Fruit fly (Drosophila melanogaster): ENCODE data around the gene Aladin.
A peak's percentile ranks its signal among the peaks of the same experiment; 100 is the strongest.

Gene Aladin

dm6 chrX:9251212-9251877 lies 21.9 kb upstream of the Aladin start (continued):
- TF ChIP-seq Gug (GFP tag; IDR thresholded peaks at IDR 0.05) (peak; percentile 58), dac (GFP tag; optimal IDR thresholded peaks at IDR 0.05) (peak; percentile 17), net (GFP tag; optimal IDR thresholded peaks at IDR 0.05) (peak; percentile 53), cyc (GFP tag; optimal IDR thresholded peaks at IDR 0.05) (peak; percentile 73), topi (GFP tag; optimal IDR thresholded peaks at IDR 0.05) (peak; percentile 72), dsx (GFP tag; optimal IDR thresholded peaks at IDR 0.05; ENCODE audit: poor library complexity, severe bottlenecking) (peak; percentile 51), salr (GFP tag; optimal IDR thresholded peaks at IDR 0.05) (peak; percentile 8 to 77), pdm3 (GFP tag; optimal IDR thresholded peaks at IDR 0.05) (peak; percentile 73), CG10631 (GFP tag; optimal IDR thresholded peaks at IDR 0.05) (peak; percentile 49), fd59A (GFP tag; optimal IDR thresholded peaks at IDR 0.05) (peak; percentile 47), Smox (GFP tag; optimal IDR thresholded peaks at IDR 0.05) (peak; percentile 64), Sox14 (GFP tag; optimal IDR thresholded peaks at IDR 0.05) (peak; percentile 92), CG8632 (GFP tag; optimal IDR thresholded peaks at IDR 0.05) (peak; percentile 56), CG7368 (GFP tag; optimal IDR thresholded peaks at IDR 0.05) (peak; percentile 65), CG11294 (GFP tag; IDR thresholded peaks at IDR 0.05) (peak; percentile 31; the same call in 1 of the 2 replicates), CG1621 (tag; optimal IDR thresholded peaks at IDR 0.05) (peak; percentile 56), lz (GFP tag; optimal IDR thresholded peaks at IDR 0.05) (peak; percentile 85), CG8119 (GFP tag; IDR thresholded peaks at IDR 0.05) (peak; percentile 30; the same call in 2 of the 3 replicates), Ets96B (tag; optimal IDR thresholded peaks at IDR 0.05) (peak; percentile 51), Eip93F (GFP tag; optimal IDR thresholded peaks at IDR 0.05) (no peak)

dm6 chrX:9252051-9252708 lies 21.0 kb upstream of the Aladin start:
- TF ChIP-seq CG6163 (GFP tag; IDR thresholded peaks at IDR 0.05): peak; percentile 57; the same call in 2 of the 3 replicates
- TF ChIP-seq Blimp-1 (GFP tag; optimal IDR thresholded peaks at IDR 0.05): no peak
- no peak for TF ChIP-seq CG3032 (tag; optimal IDR thresholded peaks at IDR 0.05)
- no peak for TF ChIP-seq CG31627 (GFP tag; optimal IDR thresholded peaks at IDR 0.05)
- TF ChIP-seq CG8632 (GFP tag; optimal IDR thresholded peaks at IDR 0.05): peak; percentile 1
- no peak for TF ChIP-seq Ets21C (GFP tag; optimal IDR thresholded peaks at IDR 0.05)
- no peak for TF ChIP-seq CG8319 (GFP tag; optimal IDR thresholded peaks at IDR 0.05)
- no peak for TF ChIP-seq CG6792 (GFP tag; optimal IDR thresholded peaks at IDR 0.05)
- no peak for TF ChIP-seq CG3919 (GFP tag; optimal IDR thresholded peaks at IDR 0.05)
- TF ChIP-seq Sox102F (GFP tag; optimal IDR thresholded peaks at IDR 0.05): no peak
- TF ChIP-seq net (GFP tag; optimal IDR thresholded peaks at IDR 0.05): no peak
- no peak for TF ChIP-seq Met (GFP tag; optimal IDR thresholded peaks at IDR 0.05)
- peak; percentile 53 for TF ChIP-seq Eip78C (GFP tag)
- TF ChIP-seq Hr4 (GFP tag; optimal IDR thresholded peaks at IDR 0.05): no peak
- no peak for TF ChIP-seq CG4318 (GFP tag; optimal IDR thresholded peaks at IDR 0.05)
- TF ChIP-seq svp (GFP tag): peak; percentile 68
- no peak for TF ChIP-seq CG11902 (GFP tag; optimal IDR thresholded peaks at IDR 0.05)
- TF ChIP-seq dsx (GFP tag; optimal IDR thresholded peaks at IDR 0.05; ENCODE audit: poor library complexity, severe bottlenecking): peak; percentile 13
- TF ChIP-seq CG11294 (GFP tag; IDR thresholded peaks at IDR 0.05): peak; percentile 27; the same call in 1 of the 2 replicates
- TF ChIP-seq CG9139 (GFP tag; optimal IDR thresholded peaks at IDR 0.05): peak; percentile 46
- TF ChIP-seq fd85E (GFP tag; optimal IDR thresholded peaks at IDR 0.05): no peak
- TF ChIP-seq CG16779 (tag; optimal IDR thresholded peaks at IDR 0.05): no peak
- TF ChIP-seq CG11762 (GFP tag; optimal IDR thresholded peaks at IDR 0.05; ENCODE audit: insufficient read depth): no peak
- peak; percentile 9 for TF ChIP-seq dac (GFP tag; optimal IDR thresholded peaks at IDR 0.05)
- TF ChIP-seq CG6808 (GFP tag; optimal IDR thresholded peaks at IDR 0.05): peak; percentile 34
- peak; percentile 42 for TF ChIP-seq CG1621 (tag; optimal IDR thresholded peaks at IDR 0.05)
- no peak; the same call in 1 of the 2 replicates for TF ChIP-seq Gug (GFP tag; IDR thresholded peaks at IDR 0.05)
- TF ChIP-seq CG8119 (GFP tag; IDR thresholded peaks at IDR 0.05): peak; percentile 45
- TF ChIP-seq fd59A (GFP tag; optimal IDR thresholded peaks at IDR 0.05): no peak
- peak; percentile 12 for TF ChIP-seq lz (GFP tag; optimal IDR thresholded peaks at IDR 0.05)
- no peak for TF ChIP-seq ss (GFP tag; optimal IDR thresholded peaks at IDR 0.05)
- no peak for TF ChIP-seq Lpt (GFP tag; optimal IDR thresholded peaks at IDR 0.05)
- no peak for TF ChIP-seq fkh (GFP tag; optimal IDR thresholded peaks at IDR 0.05)
- TF ChIP-seq CG6276 (GFP tag; optimal IDR thresholded peaks at IDR 0.05): no peak
- TF ChIP-seq acj6 (GFP tag; optimal IDR thresholded peaks at IDR 0.05): no peak
- TF ChIP-seq Smox (GFP tag; optimal IDR thresholded peaks at IDR 0.05): no peak
- no peak for TF ChIP-seq spab (GFP tag; optimal IDR thresholded peaks at IDR 0.05)

Data from whole organism, prepupa.